Worm (Caenorhabditis elegans): Measurements from ENCODE around the gene F33D4.4.
A peak's percentile ranks its signal among the peaks of the same experiment; 100 is the strongest.

Gene F33D4.4

ce11 chrIV:7658589-7658988 lies 48.1 kb downstream of the F33D4.4 start, which contains the start of gene C08G9.1:
C08G9.1 (plus strand) TSS chrIV:7658763.
- TF ChIP-seq lin-39 (tag; optimal IDR thresholded peaks at IDR 0.05) = peak; percentile 27
- TF ChIP-seq ceh-28 (tag; optimal IDR thresholded peaks at IDR 0.05) = no peak
- TF ChIP-seq nfya-1 (tag; optimal IDR thresholded peaks at IDR 0.05; ENCODE audit: insufficient read depth) = peak; percentile 41
- TF ChIP-seq egl-5 (tag; optimal IDR thresholded peaks at IDR 0.05) = peak; percentile 31

ce11 chrIV:7654212-7654778 lies 52.4 kb downstream of the F33D4.4 start, which contains the start of gene nrde-4:
nrde-4 (minus strand) TSS chrIV:7654262.
- TF ChIP-seq hmg-11 (tag; optimal IDR thresholded peaks at IDR 0.05) = peak; percentile 52
- TF ChIP-seq sea-2 (GFP tag; optimal IDR thresholded peaks at IDR 0.05) = no peak
- no peak for TF ChIP-seq nhr-237 (tag; optimal IDR thresholded peaks at IDR 0.05)
- TF ChIP-seq fkh-10 (GFP tag; optimal IDR thresholded peaks at IDR 0.05) = no peak
- no peak for TF ChIP-seq mdl-1 (tag; optimal IDR thresholded peaks at IDR 0.05)
- TF ChIP-seq unc-39 (tag; optimal IDR thresholded peaks at IDR 0.05) = no peak
- no peak for TF ChIP-seq ama-1 (optimal IDR thresholded peaks at IDR 0.05)
- TF ChIP-seq elt-1 (tag; optimal IDR thresholded peaks at IDR 0.05) = peak; percentile 30
- TF ChIP-seq pha-4 (tag; optimal IDR thresholded peaks at IDR 0.05) = peak; percentile 85
- no peak for TF ChIP-seq lsy-12 (tag; optimal IDR thresholded peaks at IDR 0.05)
- TF ChIP-seq lin-39 (tag; optimal IDR thresholded peaks at IDR 0.05) = peak; percentile 69
- no peak for TF ChIP-seq egl-27 (tag; optimal IDR thresholded peaks at IDR 0.05)
- TF ChIP-seq daf-12 (tag; optimal IDR thresholded peaks at IDR 0.05) = no peak
- no peak for TF ChIP-seq zag-1 (tag; optimal IDR thresholded peaks at IDR 0.05)
- TF ChIP-seq ZK546.5 (tag; optimal IDR thresholded peaks at IDR 0.05) = no peak
- TF ChIP-seq ceh-28 (tag; optimal IDR thresholded peaks at IDR 0.05) = no peak
- peak; percentile 46 for TF ChIP-seq elt-2 (tag; optimal IDR thresholded peaks at IDR 0.05)
- peak in 1 of 3 experiments; percentile 25 for TF ChIP-seq elt-3 (tag; optimal IDR thresholded peaks at IDR 0.05)
- TF ChIP-seq nhr-23 (tag; optimal IDR thresholded peaks at IDR 0.05) = peak; percentile 77
- no peak for TF ChIP-seq nhr-76 (tag; optimal IDR thresholded peaks at IDR 0.05)
- TF ChIP-seq nhr-28 (tag; optimal IDR thresholded peaks at IDR 0.05) = no peak
- TF ChIP-seq skn-1 (tag; optimal IDR thresholded peaks at IDR 0.05) = peak; percentile 21
- TF ChIP-seq ztf-4 (tag; optimal IDR thresholded peaks at IDR 0.05) = no peak
- peak; percentile 30 for TF ChIP-seq R02D3.7 (tag; optimal IDR thresholded peaks at IDR 0.05)
- TF ChIP-seq aly-2 (tag; optimal IDR thresholded peaks at IDR 0.05) = no peak
- peak; percentile 84 for TF ChIP-seq nhr-25 (tag; optimal IDR thresholded peaks at IDR 0.05)
- TF ChIP-seq mml-1 (tag; optimal IDR thresholded peaks at IDR 0.05) = no peak
- no peak for TF ChIP-seq eor-1 (tag; optimal IDR thresholded peaks at IDR 0.05)
- no peak for TF ChIP-seq ceh-82 (tag; optimal IDR thresholded peaks at IDR 0.05)
- TF ChIP-seq ceh-9 (tag; optimal IDR thresholded peaks at IDR 0.05) = no peak
- no peak for TF ChIP-seq tbx-2 (tag; optimal IDR thresholded peaks at IDR 0.05)
- no peak for TF ChIP-seq nhr-77 (tag; optimal IDR thresholded peaks at IDR 0.05)
- TF ChIP-seq unc-62 (GFP tag; optimal IDR thresholded peaks at IDR 0.05) = no peak
- no peak for TF ChIP-seq nhr-12 (tag; optimal IDR thresholded peaks at IDR 0.05)
- TF ChIP-seq nfya-1 (tag; optimal IDR thresholded peaks at IDR 0.05; ENCODE audit: insufficient read depth) = peak; percentile 78
- no peak for TF ChIP-seq ceh-16 (tag; optimal IDR thresholded peaks at IDR 0.05)
- TF ChIP-seq nhr-67 (tag; optimal IDR thresholded peaks at IDR 0.05) = no peak
- no peak for TF ChIP-seq jun-1 (tag; optimal IDR thresholded peaks at IDR 0.05)
- TF ChIP-seq nhr-11 (tag; optimal IDR thresholded peaks at IDR 0.05) = no peak
- no peak for TF ChIP-seq ztf-11 (tag; optimal IDR thresholded peaks at IDR 0.05)
- no peak for TF ChIP-seq fkh-2 (tag; optimal IDR thresholded peaks at IDR 0.05)
- TF ChIP-seq nhr-43 (tag; optimal IDR thresholded peaks at IDR 0.05; ENCODE audit: poor library complexity, severe bottlenecking) = peak; percentile 43
- peak; percentile 85 for TF ChIP-seq lin-15B (tag; optimal IDR thresholded peaks at IDR 0.05)
- peak; percentile 27 for TF ChIP-seq pqm-1 (tag; optimal IDR thresholded peaks at IDR 0.05)
- TF ChIP-seq fos-1 (tag; optimal IDR thresholded peaks at IDR 0.05) = no peak
- TF ChIP-seq egl-5 (tag; optimal IDR thresholded peaks at IDR 0.05) = no peak
- peak; percentile 71 for TF ChIP-seq snpc-4 (tag; optimal IDR thresholded peaks at IDR 0.05)

Data from whole organism, L3 larva.